Fruit fly (Drosophila melanogaster) whole organism, embryonic: ENCODE results near the gene Acsx1L.

Experiments
- Antp ChIP-seq: fragments of 200-800 bp; sonication (Bioruptor generic); optimal IDR thresholded peaks from 3 replicates; lab custom pipeline; 2016; ENCODE audit warnings: missing biosample characterization, missing genetic modification characterization
- Atf6 ChIP-seq: fragments of 200-800 bp; sonication (Bioruptor generic); IDR thresholded peaks from 2 replicates; pipeline ENCODE4 v1.3.6; 2022; ENCODE audit warnings: missing biosample characterization, missing genetic modification characterization
- CG11085 ChIP-seq: fragments of 200-800 bp; sonication (Bioruptor generic); IDR thresholded peaks from 2 replicates; pipeline ENCODE4 v1.3.6; 2022; ENCODE audit warnings: missing biosample characterization, missing genetic modification characterization
- CG11093 ChIP-seq: fragments of 200-800 bp; sonication (Bioruptor generic); IDR thresholded peaks from 3 replicates; pipeline ENCODE4 v1.3.6; 2022; ENCODE audit warnings: missing biosample characterization, missing genetic modification characterization
- CG11723 ChIP-seq: fragments of 200-800 bp; sonication (Bioruptor generic); optimal IDR thresholded peaks from 2 replicates; lab custom pipeline; 2017; ENCODE audit warnings: missing biosample characterization, mild to moderate bottlenecking, missing genetic modification characterization
- CG12219 ChIP-seq: fragments of 200-800 bp; sonication (Bioruptor generic); optimal IDR thresholded peaks from 3 replicates; lab custom pipeline; 2018; ENCODE audit warnings: missing biosample characterization, mild to moderate bottlenecking, missing genetic modification characterization
- CG1233 ChIP-seq: fragments of 200-800 bp; sonication (Bioruptor generic); optimal IDR thresholded peaks from 4 replicates; lab custom pipeline; 2018; ENCODE audit warnings: missing biosample characterization, mild to moderate bottlenecking, missing genetic modification characterization
- CG12391 ChIP-seq: fragments of 200-800 bp; sonication (Bioruptor generic); optimal IDR thresholded peaks from 3 replicates; lab custom pipeline; 2018; ENCODE audit warnings: missing biosample characterization, mild to moderate bottlenecking, missing genetic modification characterization, moderate library complexity
- CG13775 ChIP-seq: fragments of 200-800 bp; sonication (Bioruptor generic); optimal IDR thresholded peaks from 3 replicates; lab custom pipeline; 2017; ENCODE audit warnings: missing biosample characterization, mild to moderate bottlenecking, missing genetic modification characterization
- CG14014 ChIP-seq: fragments of 200-800 bp; sonication (Bioruptor generic); IDR thresholded peaks from 2 replicates; pipeline ENCODE4 v1.3.6; 2022; ENCODE audit warnings: missing biosample characterization, missing genetic modification characterization
- CG14710 ChIP-seq: fragments of 200-800 bp; sonication (Bioruptor generic); optimal IDR thresholded peaks from 3 replicates; lab custom pipeline; 2019; ENCODE audit warnings: missing biosample characterization, mild to moderate bottlenecking, missing genetic modification characterization, moderate library complexity
- CG1529 ChIP-seq: fragments of 200-800 bp; sonication (Bioruptor generic); optimal IDR thresholded peaks from 3 replicates; lab custom pipeline; 2018; ENCODE audit warnings: missing biosample characterization, missing genetic modification characterization
- CG16863 ChIP-seq: fragments of 200-800 bp; sonication (Bioruptor generic); optimal IDR thresholded peaks from 3 replicates; lab custom pipeline; 2016; ENCODE audit warnings: missing biosample characterization, missing genetic modification characterization
- CG17359 ChIP-seq: fragments of 200-800 bp; sonication (Bioruptor generic); optimal IDR thresholded peaks from 3 replicates; lab custom pipeline; 2018; ENCODE audit warnings: missing biosample characterization, mild to moderate bottlenecking, missing genetic modification characterization, moderate library complexity
- CG17829 ChIP-seq: fragments of 200-800 bp; optimal IDR thresholded peaks from 2 replicates; lab custom pipeline; 2019; ENCODE audit warnings: missing biosample characterization, mild to moderate bottlenecking, missing genetic modification characterization, moderate library complexity
- CG2116 ChIP-seq: fragments of 200-800 bp; sonication (Bioruptor generic); optimal IDR thresholded peaks from 3 replicates; lab custom pipeline; 2018; ENCODE audit warnings: missing biosample characterization, mild to moderate bottlenecking, missing genetic modification characterization
- CG2712 ChIP-seq: fragments of 200-800 bp; optimal IDR thresholded peaks from 3 replicates; lab custom pipeline; 2019; ENCODE audit warnings: missing biosample characterization, mild to moderate bottlenecking, missing genetic modification characterization, moderate library complexity
- CG2889 ChIP-seq: fragments of 200-800 bp; sonication (Bioruptor generic); IDR thresholded peaks from 3 replicates; pipeline ENCODE4 v1.3.6; 2022; ENCODE audit warnings: missing biosample characterization, missing genetic modification characterization
- CG31441 ChIP-seq: fragments of 200-800 bp; sonication (Bioruptor generic); IDR thresholded peaks from 2 replicates; pipeline ENCODE4 v1.3.6; 2022; ENCODE audit warnings: missing biosample characterization, missing genetic modification characterization
- CG34422 ChIP-seq: fragments of 200-800 bp; sonication (Bioruptor generic); IDR thresholded peaks from 3 replicates; pipeline ENCODE4 v1.3.6; 2022; ENCODE audit warnings: missing biosample characterization, missing genetic modification characterization
- CG4404 ChIP-seq: fragments of 200-800 bp; sonication (Bioruptor generic); IDR thresholded peaks from 2 replicates; pipeline ENCODE4 v1.3.6; 2022; ENCODE audit warnings: missing biosample characterization, missing genetic modification characterization
- CG7745 ChIP-seq: fragments of 200-800 bp; sonication (Bioruptor generic); optimal IDR thresholded peaks from 2 replicates; lab custom pipeline; 2018; ENCODE audit warnings: missing biosample characterization, mild to moderate bottlenecking, missing genetic modification characterization, moderate library complexity
- CG8089 ChIP-seq: fragments of 200-800 bp; sonication (Bioruptor generic); optimal IDR thresholded peaks from 3 replicates; lab custom pipeline; 2016; ENCODE audit warnings: missing biosample characterization, missing genetic modification characterization
- Doc3 ChIP-seq: fragments of 200-800 bp; sonication (Bioruptor generic); IDR thresholded peaks from 3 replicates; pipeline ENCODE4 v1.3.6; 2022; ENCODE audit warnings: missing biosample characterization, missing genetic modification characterization; ENCODE audit not compliant: partially characterized antibody
- HmgD ChIP-seq: fragments of 200-800 bp; sonication (Bioruptor generic); optimal IDR thresholded peaks from 3 replicates; lab custom pipeline; 2016; ENCODE audit warnings: missing biosample characterization, missing genetic modification characterization
- Hr78 ChIP-seq, 2 experiments: fragments of 200-800 bp in 1 of 2; fragments of >200 bp in 1 of 2; sonication (Bioruptor generic) in 1 of 2; optimal IDR thresholded peaks; 2 replicates each; lab custom pipeline; 2017 to 2019; ENCODE audit warnings: missing biosample characterization in 2 of 2, missing genetic modification characterization in 2 of 2, mild to moderate bottlenecking in 1 of 2, moderate library complexity in 1 of 2
- Lhr ChIP-seq: fragments of 200-800 bp; sonication (Bioruptor generic); optimal IDR thresholded peaks from 3 replicates; lab custom pipeline; 2017; ENCODE audit warnings: mild to moderate bottlenecking, missing biosample characterization, missing genetic modification reagents, missing genetic modification characterization
- MESR4 ChIP-seq: fragments of 200-800 bp; sonication (Bioruptor generic); optimal IDR thresholded peaks from 2 replicates; lab custom pipeline; 2018; ENCODE audit warnings: missing biosample characterization, mild to moderate bottlenecking, missing genetic modification characterization, moderate library complexity
- Mad ChIP-seq: fragments of 200-800 bp; sonication (Bioruptor generic); optimal IDR thresholded peaks from 2 replicates; lab custom pipeline; 2016; ENCODE audit warnings: missing biosample characterization, missing genetic modification characterization
- Mrtf ChIP-seq: fragments of 200-800 bp; sonication (Bioruptor generic); IDR thresholded peaks from 3 replicates; pipeline ENCODE4 v1.3.6; 2022; ENCODE audit warnings: missing biosample characterization, missing genetic modification characterization
- Poxn ChIP-seq: fragments of 200-800 bp; sonication (Bioruptor generic); IDR thresholded peaks from 2 replicates; pipeline ENCODE4 v1.3.6; 2022; ENCODE audit warnings: missing biosample characterization, missing genetic modification characterization
- Sox100B ChIP-seq: fragments of 200-800 bp; sonication (Bioruptor generic); optimal IDR thresholded peaks from 3 replicates; lab custom pipeline; 2018; ENCODE audit warnings: missing biosample characterization, mild to moderate bottlenecking, missing genetic modification characterization
- Sox102F ChIP-seq: fragments of 200-800 bp; sonication (Bioruptor generic); optimal IDR thresholded peaks from 2 replicates; lab custom pipeline; 2018; ENCODE audit warnings: missing biosample characterization, mild to moderate bottlenecking, missing genetic modification characterization, moderate library complexity
- Sry-δ ChIP-seq: fragments of 200-800 bp; sonication (Bioruptor generic); optimal IDR thresholded peaks from 2 replicates; lab custom pipeline; 2016; ENCODE audit warnings: missing biosample characterization, missing genetic modification characterization
- bcd ChIP-seq: fragments of 200-800 bp; sonication (Bioruptor generic); optimal IDR thresholded peaks from 2 replicates; lab custom pipeline; 2017; ENCODE audit warnings: missing biosample characterization, mild to moderate bottlenecking, missing genetic modification characterization
- caup ChIP-seq: fragments of 200-800 bp; sonication (Bioruptor generic); optimal IDR thresholded peaks from 3 replicates; lab custom pipeline; 2017; ENCODE audit warnings: missing biosample characterization, mild to moderate bottlenecking, missing genetic modification characterization, moderate library complexity; ENCODE audit not compliant: severe bottlenecking
- chm ChIP-seq: fragments of 200-800 bp; sonication (Bioruptor generic); IDR thresholded peaks from 2 replicates; pipeline ENCODE4 v1.3.6; 2022; ENCODE audit warnings: missing biosample characterization, missing genetic modification characterization
- crp ChIP-seq, 2 experiments: fragments of 200-800 bp; sonication (Bioruptor generic); optimal IDR thresholded peaks; 2 replicates in 1 of 2; 3 replicates in 1 of 2; lab custom pipeline; 2017; ENCODE audit warnings: missing biosample characterization in 2 of 2, missing genetic modification characterization in 2 of 2, mild to moderate bottlenecking in 1 of 2, moderate library complexity in 1 of 2
- cwo ChIP-seq: fragments of 200-800 bp; sonication (Bioruptor generic); optimal IDR thresholded peaks from 3 replicates; lab custom pipeline; 2017; ENCODE audit warnings: missing biosample characterization, missing genetic modification characterization, mild to moderate bottlenecking, moderate library complexity, missing genetic modification reagents
- danr ChIP-seq: fragments of 200-800 bp; sonication (Bioruptor generic); IDR thresholded peaks from 2 replicates; pipeline ENCODE4 v1.3.6; 2022; ENCODE audit warnings: missing biosample characterization, missing genetic modification characterization
- gsb ChIP-seq: fragments of 200-800 bp; sonication (Bioruptor generic); IDR thresholded peaks from 2 replicates; pipeline ENCODE4 v1.3.6; 2022; ENCODE audit warnings: missing biosample characterization, missing genetic modification characterization
- ham ChIP-seq: fragments of 200-800 bp; sonication (Bioruptor generic); IDR thresholded peaks from 2 replicates; pipeline ENCODE4 v1.3.6; 2022; ENCODE audit warnings: missing biosample characterization, missing genetic modification characterization
- ind ChIP-seq: fragments of 200-800 bp; sonication (Bioruptor generic); optimal IDR thresholded peaks from 3 replicates; lab custom pipeline; 2016; ENCODE audit warnings: missing biosample characterization, missing genetic modification characterization
- nerfin-2 ChIP-seq: fragments of 200-800 bp; sonication (Bioruptor generic); IDR thresholded peaks from 2 replicates; pipeline ENCODE4 v1.3.6; 2022; ENCODE audit warnings: missing biosample characterization, missing genetic modification characterization; ENCODE audit not compliant: partially characterized antibody
- nmo ChIP-seq: fragments of 200-800 bp; sonication (Bioruptor generic); optimal IDR thresholded peaks from 2 replicates; lab custom pipeline; 2018; ENCODE audit warnings: missing biosample characterization, mild to moderate bottlenecking, missing genetic modification characterization, moderate library complexity
- phol ChIP-seq: fragments of 200-800 bp; sonication (Bioruptor generic); optimal IDR thresholded peaks from 3 replicates; lab custom pipeline; 2018; ENCODE audit warnings: missing biosample characterization, mild to moderate bottlenecking, missing genetic modification characterization, moderate library complexity
- pum ChIP-seq: fragments of 200-800 bp; sonication (Bioruptor generic); optimal IDR thresholded peaks from 2 replicates; lab custom pipeline; 2016; ENCODE audit warnings: missing biosample characterization, missing genetic modification characterization
- pzg ChIP-seq: fragments of 200-800 bp; sonication (Bioruptor generic); optimal IDR thresholded peaks from 3 replicates; lab custom pipeline; 2018; ENCODE audit warnings: missing biosample characterization, mild to moderate bottlenecking, missing genetic modification characterization, moderate library complexity
- repo ChIP-seq: fragments of 200-800 bp; sonication (Bioruptor generic); optimal IDR thresholded peaks from 2 replicates; lab custom pipeline; 2016; ENCODE audit warnings: missing biosample characterization, missing genetic modification characterization
- slbo ChIP-seq: fragments of 200-800 bp; sonication (Bioruptor generic); IDR thresholded peaks from 2 replicates; pipeline ENCODE4 v1.3.6; 2022; ENCODE audit warnings: missing biosample characterization, missing genetic modification characterization
- usp ChIP-seq: fragments of >200 bp; optimal IDR thresholded peaks from 2 replicates; lab custom pipeline; 2017; ENCODE audit warnings: missing biosample characterization, missing genetic modification characterization
- zfh2 ChIP-seq: fragments of 200-800 bp; sonication (Bioruptor generic); optimal IDR thresholded peaks from 2 replicates; lab custom pipeline; 2016; ENCODE audit warnings: missing biosample characterization, missing genetic modification characterization

Gene Acsx1L

dm6 chr3R:19820994-19821393 lies 48.0 kb upstream of the Acsx1L start:
- TF ChIP-seq CG17359 (tag; lab: Kevin White, UChicago): peak; percentile 11
- TF ChIP-seq ham (GFP tag; lab: Robert Waterston, UW): no peak
- TF ChIP-seq repo (GFP tag; lab: Kevin White, UChicago): no peak
- TF ChIP-seq cwo: no peak
- TF ChIP-seq Lhr (GFP tag; lab: Kevin White, UChicago): no peak
- no peak for TF ChIP-seq Mrtf (GFP tag; lab: Robert Waterston, UW)
- TF ChIP-seq CG7745 (tag; lab: Kevin White, UChicago): no peak
- TF ChIP-seq CG13775: no peak
- no peak for TF ChIP-seq Poxn (GFP tag; lab: Robert Waterston, UW)
- no peak for TF ChIP-seq CG4404
- peak; percentile 36 for TF ChIP-seq CG2712 (tag; lab: Kevin White, UChicago)
- no peak for TF ChIP-seq caup (GFP tag; lab: Kevin White, UChicago)
- TF ChIP-seq nerfin-2 (GFP tag; lab: Robert Waterston, UW): no peak
- TF ChIP-seq CG14014 (GFP tag; lab: Robert Waterston, UW): no peak
- TF ChIP-seq usp: no peak
- TF ChIP-seq chm (GFP tag; lab: Robert Waterston, UW): no peak
- TF ChIP-seq zfh2 (GFP tag; lab: Kevin White, UChicago): no peak
- peak; percentile 22 for TF ChIP-seq CG12391
- no peak for TF ChIP-seq Antp
- TF ChIP-seq CG11085 (GFP tag; lab: Robert Waterston, UW): no peak
- no peak for TF ChIP-seq Doc3 (GFP tag; lab: Robert Waterston, UW)
- no peak for TF ChIP-seq Hr78 (GFP tag; optimal IDR thresholded peaks at IDR 0.05; lab: Kevin White, UChicago)
- TF ChIP-seq MESR4 (GFP tag; lab: Kevin White, UChicago): no peak
- TF ChIP-seq CG34422 (GFP tag; lab: Robert Waterston, UW): no peak
- TF ChIP-seq crp (GFP tag; optimal IDR thresholded peaks at IDR 0.05; lab: Kevin White, UChicago): no peak
- TF ChIP-seq CG11723: no peak
- TF ChIP-seq Atf6 (GFP tag; lab: Robert Waterston, UW): no peak
- no peak for TF ChIP-seq CG2889 (GFP tag; lab: Robert Waterston, UW)
- TF ChIP-seq CG1529 (GFP tag; lab: Kevin White, UChicago): no peak
- no peak for TF ChIP-seq gsb (GFP tag; lab: Robert Waterston, UW)
- no peak for TF ChIP-seq CG8089
- no peak for TF ChIP-seq pzg (GFP tag; lab: Kevin White, UChicago)
- TF ChIP-seq CG11093 (GFP tag; lab: Robert Waterston, UW): no peak
- TF ChIP-seq pum (GFP tag; lab: Kevin White, UChicago): no peak
- TF ChIP-seq Mad (GFP tag; lab: Kevin White, UChicago): no peak
- no peak for TF ChIP-seq Sry-δ
- TF ChIP-seq CG16863 (GFP tag; lab: Kevin White, UChicago): no peak
- TF ChIP-seq phol: peak; percentile 26
- peak; percentile 23 for TF ChIP-seq nmo (GFP tag; lab: Kevin White, UChicago)
- TF ChIP-seq CG17829 (tag; lab: Kevin White, UChicago): peak; percentile 14
- no peak for TF ChIP-seq CG2116 (GFP tag; lab: Kevin White, UChicago)
- TF ChIP-seq danr (GFP tag; lab: Robert Waterston, UW): no peak
- TF ChIP-seq HmgD: no peak
- TF ChIP-seq CG12219 (GFP tag; lab: Kevin White, UChicago): no peak
- TF ChIP-seq slbo (GFP tag; lab: Robert Waterston, UW): no peak
- TF ChIP-seq CG14710: peak; percentile 23
- TF ChIP-seq CG31441 (GFP tag; lab: Robert Waterston, UW): no peak
- no peak for TF ChIP-seq ind (GFP tag; lab: Kevin White, UChicago)
- no peak for TF ChIP-seq Sox102F (GFP tag; lab: Kevin White, UChicago)
- TF ChIP-seq CG1233: no peak
- TF ChIP-seq Sox100B (GFP tag; lab: Kevin White, UChicago): no peak
- TF ChIP-seq bcd (GFP tag; lab: Kevin White, UChicago): peak; percentile 1
